Worm (Caenorhabditis elegans): ENCODE results near the gene srh-119.

DNA sequence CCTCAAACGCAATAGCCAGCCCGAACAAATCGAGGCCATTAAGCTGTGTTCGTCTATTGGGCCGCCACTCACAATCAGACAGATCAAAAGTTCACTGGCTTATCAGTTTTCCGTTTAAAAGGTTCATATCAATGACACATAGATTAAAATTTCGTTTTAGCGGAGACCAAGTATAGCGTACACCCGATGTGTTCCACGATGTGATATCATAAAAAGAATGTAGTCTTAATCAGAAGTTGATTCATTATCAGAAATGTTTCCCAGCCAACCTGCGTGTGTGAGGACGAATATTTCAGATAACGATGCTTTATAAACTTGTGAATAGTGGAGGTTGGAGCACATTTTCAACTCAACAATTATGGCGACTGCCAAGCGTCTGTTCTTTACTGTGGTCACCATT is 41.8 kb downstream of the srh-119 start, which contains the start of gene clc-13:
- TF ChIP-seq somi-1 (GFP tag; optimal IDR thresholded peaks at IDR 0.05), result no peak
- TF ChIP-seq F57A8.1 (GFP tag; optimal IDR thresholded peaks at IDR 0.05), result no peak
- no peak for TF ChIP-seq C06A6.2 (GFP tag; conservative IDR thresholded peaks at IDR 0.05)
- TF ChIP-seq efl-1 (GFP tag; optimal IDR thresholded peaks at IDR 0.05), result no peak
- no peak for TF ChIP-seq let-607 (tag; optimal IDR thresholded peaks at IDR 0.05)
- no peak for TF ChIP-seq ama-1 (optimal IDR thresholded peaks at IDR 0.05)
- no peak for TF ChIP-seq ama-1 (GFP tag; optimal IDR thresholded peaks at IDR 0.05)
- no peak for TF ChIP-seq mes-4 (tag; optimal IDR thresholded peaks at IDR 0.05)
